Fruit fly (Drosophila melanogaster) whole organism, wandering third instar larva: ENCODE results near the gene CG13606.

Source experiments
- Abd-B ChIP-seq: fragments of >200 bp; optimal IDR thresholded peaks from 2 replicates; lab custom pipeline; 2017; ENCODE audit warnings: missing biosample characterization, missing genetic modification characterization
- Dfd ChIP-seq: fragments of >200 bp; optimal IDR thresholded peaks from 2 replicates; lab custom pipeline; 2017; ENCODE audit warnings: missing biosample characterization, missing genetic modification characterization
- Dif ChIP-seq: fragments of 200-275, 200-300 bp; sonication (Bioruptor generic); optimal IDR thresholded peaks from 2 replicates; lab custom pipeline; 2018; ENCODE audit warnings: missing biosample characterization, missing genetic modification characterization; ENCODE audit not compliant: partially characterized antibody
- Hr78 ChIP-seq: fragments of >200 bp; optimal IDR thresholded peaks from 2 replicates; lab custom pipeline; 2017; ENCODE audit warnings: missing biosample characterization, missing genetic modification characterization
- N ChIP-seq: fragments of >200 bp; optimal IDR thresholded peaks from 2 replicates; lab custom pipeline; 2018; ENCODE audit warnings: missing biosample characterization, missing external identifiers, missing genetic modification characterization
- br ChIP-seq: fragments of 200-800 bp; sonication (Bioruptor generic); optimal IDR thresholded peaks from 2 replicates; lab custom pipeline; 2016; ENCODE audit warnings: missing biosample characterization, missing genetic modification characterization
- jim ChIP-seq: fragments of 175-275, 200-325 bp; sonication (Bioruptor generic); optimal IDR thresholded peaks from 2 replicates; lab custom pipeline; 2016; ENCODE audit warnings: missing biosample characterization, mild to moderate bottlenecking, missing genetic modification characterization
- pan ChIP-seq: fragments of >200 bp; optimal IDR thresholded peaks from 2 replicates; lab custom pipeline; 2017
- psq ChIP-seq: fragments of 200-800 bp; sonication (Bioruptor generic); optimal IDR thresholded peaks from 3 replicates; lab custom pipeline; 2017; ENCODE audit warnings: missing biosample characterization, mild to moderate bottlenecking, missing genetic modification characterization, moderate library complexity
- sage ChIP-seq: fragments of 200-800 bp; sonication (Bioruptor generic); optimal IDR thresholded peaks from 2 replicates; lab custom pipeline; 2016; ENCODE audit warnings: missing biosample characterization, mild to moderate bottlenecking, missing genetic modification characterization
- sv ChIP-seq: fragments of 200-800 bp; sonication (Bioruptor generic); optimal IDR thresholded peaks from 3 replicates; lab custom pipeline; 2016; ENCODE audit warnings: missing biosample characterization, missing genetic modification characterization
- usp ChIP-seq: fragments of >200 bp; optimal IDR thresholded peaks from 2 replicates; lab custom pipeline; 2017; ENCODE audit warnings: missing biosample characterization, missing genetic modification characterization

DNA sequence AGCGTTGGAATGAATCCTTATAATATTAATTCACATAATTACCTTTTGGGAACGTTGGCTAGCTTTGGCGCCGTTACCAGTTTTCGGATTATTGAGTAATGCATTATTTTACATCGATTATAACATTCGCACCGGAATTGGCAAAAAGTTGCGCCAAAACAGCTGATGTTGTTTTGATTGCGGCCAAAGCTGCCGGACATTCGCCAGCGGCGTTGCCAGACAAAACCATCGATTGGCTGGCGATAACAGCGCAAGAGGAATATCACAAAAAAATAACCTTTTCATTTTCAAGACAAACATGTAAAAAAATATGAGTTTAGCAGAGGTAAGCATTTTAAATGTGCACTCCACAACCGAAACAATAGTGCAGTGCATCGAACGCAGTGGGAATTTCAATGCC, 42.3 kb upstream of the CG13606 start, which contains the start of the genes GatB and Tsc1:
- TF ChIP-seq sage (GFP tag; lab: Kevin White, UChicago) (no peak), Abd-B (no peak), br (GFP tag; lab: Kevin White, UChicago) (no peak), sv (no peak), Hr78 (GFP tag; lab: Kevin White, UChicago) (no peak), Dif (no peak), psq (GFP tag; lab: Kevin White, UChicago) (no peak), Dfd (GFP tag; lab: Kevin White, UChicago) (no peak), N (GFP tag; lab: Kevin White, UChicago) (no peak), usp (no peak), jim (no peak), pan (lab: Kevin White, UChicago) (no peak)
